Fruit fly (Drosophila melanogaster): ENCODE results near the gene CG14137.

The CG14137 gene

DNA sequence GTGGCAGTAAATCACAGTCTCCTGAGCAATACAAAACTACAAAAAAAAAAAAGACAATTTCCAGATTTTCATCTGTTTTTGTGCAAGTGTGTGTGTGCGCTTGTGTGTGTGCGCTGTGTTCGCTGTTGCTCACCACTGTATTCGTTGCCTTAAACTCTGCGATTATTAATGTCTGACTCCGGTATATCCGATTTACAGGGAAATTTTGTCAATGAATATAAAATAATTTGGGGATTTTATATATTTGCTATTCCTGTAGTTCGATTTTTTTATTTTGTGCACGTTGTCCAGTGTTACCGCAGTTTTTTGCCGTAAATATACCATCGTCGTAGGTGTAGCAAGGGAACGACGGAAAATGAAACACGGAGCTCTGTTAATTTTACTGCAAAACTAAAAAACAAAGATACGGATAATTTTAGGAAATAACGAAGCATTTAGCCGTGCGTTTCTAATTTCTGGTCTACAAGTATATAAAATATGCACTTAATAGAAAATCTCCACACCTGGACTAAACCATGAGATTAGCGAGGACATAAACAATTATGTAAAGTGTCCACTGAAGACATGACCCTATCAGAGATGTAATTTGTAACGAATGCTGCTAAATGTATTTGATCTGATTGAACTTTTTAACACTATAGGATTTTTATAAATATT, 9.4 kb upstream of the CG14137 start, which contains the start of gene Duba:
Gene Duba (minus strand): TSS at position 313 of the 657 bp plus-strand sequence.
- TF ChIP-seq sv (GFP tag; optimal IDR thresholded peaks at IDR 0.05) (no peak), Rel (GFP tag; optimal IDR thresholded peaks at IDR 0.05) (no peak), Rel (tag; optimal IDR thresholded peaks at IDR 0.05) (peak; percentile 75), CG9705 (GFP tag; optimal IDR thresholded peaks at IDR 0.05) (no peak), Myc (optimal IDR thresholded peaks at IDR 0.05) (no peak), Dfd (GFP tag; optimal IDR thresholded peaks at IDR 0.05) (no peak), Hr78 (GFP tag; optimal IDR thresholded peaks at IDR 0.05) (peak; percentile 36)

DNA sequence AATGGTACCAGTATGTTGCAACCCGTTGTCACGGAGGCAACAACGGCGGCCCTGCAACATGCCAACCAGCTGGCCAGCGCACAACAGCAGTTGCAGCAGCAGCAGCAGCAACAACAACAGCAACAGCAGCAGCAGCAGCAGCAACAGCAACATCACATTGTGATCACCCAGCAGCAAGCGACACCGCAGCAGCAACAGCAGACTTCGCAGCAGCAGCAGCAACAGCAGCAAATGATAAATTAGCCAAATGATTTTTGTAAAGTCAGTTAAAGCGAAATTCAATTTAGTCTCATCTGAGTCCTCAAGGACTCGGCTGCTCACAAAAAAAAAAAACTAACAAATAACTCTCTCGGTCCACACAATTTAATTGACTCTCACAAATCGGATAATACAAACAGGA, 4.4 kb upstream of the CG14137 start:
- TF ChIP-seq Dfd (GFP tag; optimal IDR thresholded peaks at IDR 0.05) (peak; percentile 93), dmrt93B (GFP tag; optimal IDR thresholded peaks at IDR 0.05) (no peak)

DNA sequence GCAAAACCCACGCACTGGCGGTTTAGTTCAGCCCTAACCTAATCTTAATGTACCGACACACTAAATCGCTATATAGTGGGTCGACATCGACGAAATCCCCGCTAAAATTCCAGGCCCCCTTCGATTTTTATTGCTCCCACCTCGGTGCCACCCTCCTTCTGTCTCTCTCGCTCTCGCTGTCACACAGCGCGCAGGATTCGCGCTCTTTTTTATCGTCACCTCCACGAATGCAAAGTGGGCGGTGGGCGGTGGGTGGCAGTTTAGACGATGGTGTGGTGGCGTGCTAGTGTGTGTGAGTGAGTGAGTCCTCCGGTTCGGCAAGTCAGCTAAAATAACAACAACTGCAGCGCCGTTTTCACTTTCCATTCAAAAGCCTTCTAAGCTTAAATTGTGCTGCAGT, 2.2 kb upstream of the CG14137 start:
- TF ChIP-seq sv (GFP tag; optimal IDR thresholded peaks at IDR 0.05): no peak
- no peak for TF ChIP-seq N (GFP tag; optimal IDR thresholded peaks at IDR 0.05)
- TF ChIP-seq Hnf4 (GFP tag; optimal IDR thresholded peaks at IDR 0.05): no peak
- no peak for TF ChIP-seq tai (GFP tag; optimal IDR thresholded peaks at IDR 0.05)
- no peak for TF ChIP-seq woc (GFP tag; optimal IDR thresholded peaks at IDR 0.05)
- TF ChIP-seq Mio (GFP tag; optimal IDR thresholded peaks at IDR 0.05): no peak
- no peak for TF ChIP-seq CG9705 (GFP tag; optimal IDR thresholded peaks at IDR 0.05)
- no peak for TF ChIP-seq usp (GFP tag; optimal IDR thresholded peaks at IDR 0.05)

- TF ChIP-seq brk (GFP tag; optimal IDR thresholded peaks at IDR 0.05) (no peak), h (GFP tag; optimal IDR thresholded peaks at IDR 0.05) (no peak), HLH106 (tag; optimal IDR thresholded peaks at IDR 0.05) (no peak)
Measured at dm6 chr3L:11601133-11601532, 1.3 kb upstream of the CG14137 start.

dm6 chr3L:11599255-11599654, 610 bp downstream of the CG14137 start:
- TF ChIP-seq rgr (GFP tag; optimal IDR thresholded peaks at IDR 0.05) (peak; percentile 3), tai (GFP tag; optimal IDR thresholded peaks at IDR 0.05) (no peak), Sp1 (GFP tag; optimal IDR thresholded peaks at IDR 0.05) (peak; percentile 30), foxo (GFP tag; optimal IDR thresholded peaks at IDR 0.05) (peak in 1 of 2 experiments; percentile 32), ey (GFP tag; optimal IDR thresholded peaks at IDR 0.05) (no peak), HLH106 (tag; optimal IDR thresholded peaks at IDR 0.05) (peak; percentile 32)

DNA sequence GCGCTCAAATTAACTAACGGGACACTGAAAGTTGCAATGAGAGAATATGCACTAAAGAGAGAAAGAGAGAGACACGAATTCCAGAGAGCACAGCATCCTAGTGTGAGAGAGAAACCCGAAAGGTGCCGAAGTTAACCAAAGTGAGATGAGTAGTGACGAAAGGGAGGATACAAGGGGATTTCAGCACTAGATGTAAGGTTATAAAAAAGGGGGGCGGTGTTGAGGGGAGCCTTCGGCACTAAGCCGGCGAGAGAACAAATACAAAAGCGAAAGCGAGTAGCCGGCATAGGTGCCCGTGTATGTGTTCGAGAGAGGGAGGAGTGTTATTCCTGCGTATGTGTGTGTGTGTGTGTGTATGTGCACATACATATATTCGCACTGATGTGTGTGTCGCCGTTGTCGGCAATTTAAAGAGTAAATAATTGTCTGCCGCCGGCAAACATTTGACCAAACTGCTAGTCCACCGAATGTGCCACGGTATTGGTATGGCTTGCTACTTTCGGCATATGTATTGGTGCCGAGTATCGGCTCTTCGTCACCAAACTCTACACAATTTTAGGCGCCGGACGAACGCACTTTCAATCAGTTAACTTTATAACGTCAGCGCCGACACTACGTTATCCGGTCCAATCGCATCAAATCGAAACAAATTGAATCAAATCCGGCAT, 3.1 kb downstream of the CG14137 start, which contains the start of gene CG7368:
Gene CG7368 (plus strand): TSS at position 618 of the 668 bp plus-strand sequence.
- TF ChIP-seq dl (GFP tag; optimal IDR thresholded peaks at IDR 0.05; ENCODE audit: insufficient read depth in 1 of 2, partially characterized antibody in 2 of 2): peak in 1 of 2 experiments; percentile 2
- no peak for TF ChIP-seq Myc (optimal IDR thresholded peaks at IDR 0.05)

dm6 chr3L:11593778-11594177, 6.1 kb downstream of the CG14137 start:
- TF ChIP-seq pan (optimal IDR thresholded peaks at IDR 0.05): no peak
- peak; percentile 23 for TF ChIP-seq HLH106 (tag; optimal IDR thresholded peaks at IDR 0.05)
- no peak for TF ChIP-seq lola (GFP tag; optimal IDR thresholded peaks at IDR 0.05)
- no peak for TF ChIP-seq Vsx2 (GFP tag; optimal IDR thresholded peaks at IDR 0.05; ENCODE audit: partially characterized antibody)
- peak in 1 of 2 experiments; percentile 18 for TF ChIP-seq foxo (GFP tag; optimal IDR thresholded peaks at IDR 0.05)
- TF ChIP-seq Sp1 (GFP tag; optimal IDR thresholded peaks at IDR 0.05): peak; percentile 52
- TF ChIP-seq Myc (optimal IDR thresholded peaks at IDR 0.05): no peak
- no peak for TF ChIP-seq woc (GFP tag; optimal IDR thresholded peaks at IDR 0.05)
- TF ChIP-seq Hr83 (GFP tag; optimal IDR thresholded peaks at IDR 0.05; ENCODE audit: poor library complexity, severe bottlenecking): no peak
- no peak for TF ChIP-seq usp (GFP tag; optimal IDR thresholded peaks at IDR 0.05)
- TF ChIP-seq Hnf4 (GFP tag; optimal IDR thresholded peaks at IDR 0.05): no peak
- TF ChIP-seq OdsH (GFP tag; optimal IDR thresholded peaks at IDR 0.05): no peak
